Fruit fly (Drosophila melanogaster): ENCODE results near the gene CG7886.

DNA sequence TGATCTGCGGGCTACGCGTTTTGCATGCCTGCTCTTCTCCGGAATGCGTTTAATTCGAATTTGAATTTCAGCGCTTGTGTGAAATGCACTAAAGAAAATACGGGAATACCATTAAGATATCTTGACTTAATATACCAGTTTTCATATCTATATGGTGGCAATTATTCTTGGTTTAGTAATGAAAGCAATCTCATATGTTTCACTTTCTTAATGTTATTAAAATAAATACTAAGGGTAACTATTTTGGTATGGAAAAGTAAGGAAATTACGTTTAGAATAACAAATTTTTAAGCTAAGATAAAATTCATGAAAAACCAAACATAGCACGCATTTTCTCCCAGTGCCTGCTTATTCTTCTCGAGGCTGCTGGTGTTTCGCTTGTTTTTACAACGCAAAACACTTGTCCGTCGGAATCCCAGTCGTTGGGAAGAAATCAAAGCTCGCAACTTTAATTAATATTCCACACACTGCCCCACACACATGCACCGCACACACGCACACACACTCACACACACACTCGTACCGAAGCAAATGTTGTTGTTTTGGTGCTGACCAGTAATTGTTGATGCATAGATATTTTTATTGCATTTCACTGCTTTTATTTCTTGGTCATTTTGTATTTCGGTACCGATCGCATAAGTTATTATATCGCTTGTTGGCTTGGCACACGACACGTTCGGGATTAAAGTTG is 64.4 kb downstream of the CG7886 start:
- TF ChIP-seq Mrtf (GFP tag; IDR thresholded peaks at IDR 0.05) (no peak), pan (optimal IDR thresholded peaks at IDR 0.05) (no peak), pan (GFP tag; optimal IDR thresholded peaks at IDR 0.05 in 1 of 2, IDR thresholded peaks at IDR 0.05 in 1 of 2) (no peak), HmgD (GFP tag; optimal IDR thresholded peaks at IDR 0.05) (no peak), Gug (GFP tag; IDR thresholded peaks at IDR 0.05) (no peak), BtbVII (GFP tag; optimal IDR thresholded peaks at IDR 0.05) (no peak), CG10654 (GFP tag; optimal IDR thresholded peaks at IDR 0.05) (no peak), da (GFP tag; optimal IDR thresholded peaks at IDR 0.05) (no peak), Bgb (GFP tag; IDR thresholded peaks at IDR 0.05; ENCODE audit: partially characterized antibody) (no peak), Opbp (GFP tag; IDR thresholded peaks at IDR 0.05; ENCODE audit: partially characterized antibody) (no peak), CG34422 (GFP tag; IDR thresholded peaks at IDR 0.05) (no peak), fd3F (GFP tag; optimal IDR thresholded peaks at IDR 0.05) (no peak), NfI (GFP tag; optimal IDR thresholded peaks at IDR 0.05) (no peak), Max (GFP tag; optimal IDR thresholded peaks at IDR 0.05) (no peak)

Measured in whole organism, embryonic.